Worm (Caenorhabditis elegans): ENCODE data around the gene dhs-25.
A peak's percentile ranks its signal among the peaks of the same experiment; 100 is the strongest.

dhs-25 gene

DNA sequence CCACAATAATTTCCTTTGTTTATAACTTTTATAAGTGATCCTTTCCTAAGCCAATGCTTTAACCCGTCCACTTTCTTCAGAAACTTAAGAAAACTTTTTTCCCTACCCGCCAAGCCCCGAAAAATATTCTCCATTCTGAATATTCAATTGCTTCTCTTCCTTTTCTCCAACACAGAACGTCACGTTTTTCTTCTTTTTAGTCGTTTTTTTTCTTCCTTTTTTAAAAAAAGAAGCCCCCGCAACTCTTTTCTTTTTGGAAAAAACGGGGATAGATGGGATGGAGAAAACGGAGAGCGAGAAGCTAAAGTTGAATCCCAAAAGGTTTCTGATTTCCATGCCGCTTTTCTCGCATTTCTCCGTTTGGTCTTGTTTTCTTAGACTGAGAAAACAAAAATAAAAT is 7.8 kb upstream of the dhs-25 start:
- TF ChIP-seq C34B4.2 (tag; optimal IDR thresholded peaks at IDR 0.05) (no peak), tlp-1 (tag; optimal IDR thresholded peaks at IDR 0.05) (no peak), lsy-2 (tag; optimal IDR thresholded peaks at IDR 0.05) (no peak), lin-14 (GFP tag; optimal IDR thresholded peaks at IDR 0.05) (peak; percentile 53), skn-1 (tag; optimal IDR thresholded peaks at IDR 0.05) (peak; percentile 16), nhr-90 (tag; optimal IDR thresholded peaks at IDR 0.05; ENCODE audit: poor library complexity) (no peak), efl-1 (optimal IDR thresholded peaks at IDR 0.05) (no peak), efl-1 (GFP tag; optimal IDR thresholded peaks at IDR 0.05 in 1 of 2) (peak in 1 of 2 experiments; percentile 42), ceh-82 (tag; optimal IDR thresholded peaks at IDR 0.05) (peak in 1 of 3 experiments; percentile 3), fkh-10 (GFP tag; optimal IDR thresholded peaks at IDR 0.05) (peak; percentile 52), fkh-4 (tag; optimal IDR thresholded peaks at IDR 0.05; ENCODE audit: borderline replicate concordance) (no peak), elt-2 (tag; optimal IDR thresholded peaks at IDR 0.05) (no peak), lin-13 (GFP tag; optimal IDR thresholded peaks at IDR 0.05) (no peak)

DNA sequence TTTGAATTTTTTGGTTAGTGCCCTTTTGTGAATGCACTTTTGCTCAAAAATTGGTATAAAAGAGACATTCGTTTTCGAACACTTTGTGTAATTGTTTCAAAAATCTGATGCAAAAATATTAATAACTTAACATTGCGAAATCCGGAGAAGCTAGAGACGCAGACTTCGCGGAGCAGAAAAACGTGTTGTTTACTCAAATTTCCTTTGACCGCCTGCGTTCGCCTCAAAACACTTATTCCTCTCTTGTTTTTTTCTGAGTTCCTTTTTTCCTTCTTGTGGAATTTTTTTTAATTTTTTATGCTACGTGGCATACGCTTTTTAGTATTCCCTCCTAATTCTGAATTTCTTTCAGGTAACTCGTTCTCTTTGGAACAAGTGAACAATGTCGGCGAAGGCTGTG is 7.1 kb upstream of the dhs-25 start, which contains the start of gene acly-1:
acly-1 (plus strand) TSS at position 353 of the 400 bp plus-strand sequence.
- TF ChIP-seq ztf-11 (tag; optimal IDR thresholded peaks at IDR 0.05) (no peak), nhr-28 (tag; optimal IDR thresholded peaks at IDR 0.05) (no peak), fkh-10 (GFP tag; optimal IDR thresholded peaks at IDR 0.05) (no peak), lin-14 (GFP tag; optimal IDR thresholded peaks at IDR 0.05) (peak; percentile 38), mab-9 (GFP tag; IDR thresholded peaks at IDR 0.05) (no peak), unc-30 (tag; optimal IDR thresholded peaks at IDR 0.05) (no peak), efl-3 (GFP tag; optimal IDR thresholded peaks at IDR 0.05) (no peak), dsc-1 (tag; optimal IDR thresholded peaks at IDR 0.05) (no peak), nhr-11 (tag; optimal IDR thresholded peaks at IDR 0.05) (no peak), ets-5 (GFP tag; IDR thresholded peaks at IDR 0.05) (no peak), efl-1 (optimal IDR thresholded peaks at IDR 0.05) (no peak), efl-1 (GFP tag; optimal IDR thresholded peaks at IDR 0.05 in 1 of 2) (peak in 1 of 2 experiments; percentile 21), xbp-1 (tag; optimal IDR thresholded peaks at IDR 0.05) (no peak), ceh-8 (GFP tag; optimal IDR thresholded peaks at IDR 0.05) (no peak), zip-4 (GFP tag; optimal IDR thresholded peaks at IDR 0.05) (peak; percentile 16), nhr-85 (tag) (no peak), swsn-7 (tag; optimal IDR thresholded peaks at IDR 0.05) (no peak), ceh-82 (tag; optimal IDR thresholded peaks at IDR 0.05) (peak in 2 of 3 experiments; percentile 18 to 21), ceh-88 (GFP tag; IDR thresholded peaks at IDR 0.05) (0 out of 2 replicates have a peak, but pooled peaks have one; percentile 11), nhr-90 (tag; optimal IDR thresholded peaks at IDR 0.05; ENCODE audit: poor library complexity) (no peak), tbx-2 (tag; optimal IDR thresholded peaks at IDR 0.05) (no peak), aha-1 (tag; optimal IDR thresholded peaks at IDR 0.05) (no peak), ces-1 (GFP tag; optimal IDR thresholded peaks at IDR 0.05) (no peak), skn-1 (tag; optimal IDR thresholded peaks at IDR 0.05) (peak; percentile 77), lsy-2 (tag; optimal IDR thresholded peaks at IDR 0.05) (no peak), rnt-1 (tag; optimal IDR thresholded peaks at IDR 0.05) (no peak), hpl-2 (GFP tag; optimal IDR thresholded peaks at IDR 0.05) (no peak), ceh-90 (tag; optimal IDR thresholded peaks at IDR 0.05) (no peak), unc-86 (tag; optimal IDR thresholded peaks at IDR 0.05) (no peak), dpl-1 (GFP tag; optimal IDR thresholded peaks at IDR 0.05) (no peak), sptf-1 (tag; optimal IDR thresholded peaks at IDR 0.05) (no peak), lin-39 (tag; optimal IDR thresholded peaks at IDR 0.05) (no peak), unc-98 (GFP tag; IDR thresholded peaks at IDR 0.05) (no peak), jun-1 (tag; optimal IDR thresholded peaks at IDR 0.05) (no peak), nhr-237 (tag; optimal IDR thresholded peaks at IDR 0.05) (no peak), snu-23 (GFP tag; optimal IDR thresholded peaks at IDR 0.05) (no peak), nhr-76 (tag; optimal IDR thresholded peaks at IDR 0.05) (no peak), lin-15B (tag; optimal IDR thresholded peaks at IDR 0.05) (no peak), pax-3 (tag; optimal IDR thresholded peaks at IDR 0.05) (no peak)
